Worm (Caenorhabditis elegans): Measurements from ENCODE around the gene F53G2.2.

F53G2.2 gene

DNA sequence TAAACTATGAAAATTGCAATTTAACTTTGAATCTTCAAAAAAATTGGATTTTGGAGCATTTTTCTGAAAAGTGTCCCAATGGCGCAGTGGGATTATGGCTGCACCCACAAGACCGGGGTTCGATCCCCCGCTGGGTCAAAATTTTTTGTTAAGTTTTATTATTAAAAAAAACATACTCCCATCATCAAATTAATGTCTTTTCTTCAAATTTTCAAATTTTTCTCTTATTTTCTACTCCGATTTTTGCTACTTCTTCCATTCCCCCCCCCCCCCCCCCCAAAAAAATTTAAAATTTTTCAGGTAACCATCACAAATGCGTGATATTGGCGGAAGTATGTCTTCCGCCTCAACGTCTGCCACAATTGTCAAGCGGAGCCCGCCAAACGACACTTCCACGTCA, 38.7 kb upstream of the F53G2.2 start, which contains the start of gene vab-19:
Gene vab-19, plus strand, starts transcription at position 301 of the 400 bp plus-strand sequence.
- TF ChIP-seq tbx-37 (GFP tag; conservative IDR thresholded peaks at IDR 0.05) (no peak), B0310.2 (tag; optimal IDR thresholded peaks at IDR 0.05) (no peak)

DNA sequence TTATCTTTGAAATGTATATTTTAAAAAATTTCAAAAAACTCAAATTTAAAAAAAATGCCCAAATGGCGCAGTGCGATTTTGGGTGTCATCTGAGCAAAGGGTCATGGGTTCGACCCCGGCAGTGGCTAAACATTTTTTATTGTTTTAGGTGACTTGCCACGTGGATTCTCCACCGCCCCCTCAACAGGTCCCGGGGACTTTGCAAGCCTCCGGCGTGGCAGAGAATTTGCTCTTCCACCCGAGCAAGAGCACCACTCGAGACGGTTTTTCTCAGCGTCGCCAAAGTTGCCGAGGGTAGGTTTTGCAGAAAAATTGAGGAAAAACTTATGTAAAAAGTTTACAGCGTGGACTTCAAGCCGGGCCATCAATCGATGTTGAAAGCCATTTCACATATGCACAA, 36.6 kb upstream of the F53G2.2 start:
- TF ChIP-seq ets-7 (tag; optimal IDR thresholded peaks at IDR 0.05) (no peak), flt-1 (GFP tag; IDR thresholded peaks at IDR 0.05) (no peak), tbx-11 (GFP tag; IDR thresholded peaks at IDR 0.05) (no peak), scrt-1 (GFP tag; IDR thresholded peaks at IDR 0.05) (no peak), ceh-13 (GFP tag; optimal IDR thresholded peaks at IDR 0.05) (no peak), tbx-37 (GFP tag; conservative IDR thresholded peaks at IDR 0.05) (no peak), B0310.2 (tag; optimal IDR thresholded peaks at IDR 0.05) (no peak), sea-1 (GFP tag; conservative IDR thresholded peaks at IDR 0.05) (no peak), tra-4 (tag; optimal IDR thresholded peaks at IDR 0.05) (no peak), aly-1 (tag; optimal IDR thresholded peaks at IDR 0.05) (no peak), pes-1 (GFP tag; IDR thresholded peaks at IDR 0.05) (no peak), ama-1 (optimal IDR thresholded peaks at IDR 0.05) (no peak), F13C5.2 (tag; optimal IDR thresholded peaks at IDR 0.05) (no peak), hnd-1 (tag; optimal IDR thresholded peaks at IDR 0.05) (no peak), ceh-36 (tag; optimal IDR thresholded peaks at IDR 0.05) (no peak), hmbx-1 (tag; optimal IDR thresholded peaks at IDR 0.05) (no peak), hmg-4 (GFP tag; optimal IDR thresholded peaks at IDR 0.05) (no peak)

DNA sequence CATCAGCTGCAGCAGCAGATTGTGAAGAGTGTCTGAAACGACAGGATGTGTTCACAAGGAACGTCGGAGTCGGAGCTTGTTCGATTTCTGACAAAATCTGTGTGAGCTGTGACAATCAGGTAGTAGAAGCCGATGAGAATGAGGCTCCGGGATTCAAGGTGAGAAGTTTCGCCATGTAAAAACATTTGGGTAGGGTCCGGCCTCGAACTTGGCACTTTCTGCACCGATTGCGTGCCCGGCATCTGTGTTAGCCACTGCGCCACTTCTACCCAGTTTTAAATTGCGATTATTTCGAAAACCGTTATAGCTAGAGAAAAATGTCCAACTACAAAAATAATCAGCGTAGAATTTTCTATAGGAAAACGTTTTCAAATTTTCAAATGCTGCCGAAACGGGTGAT, 35.0 kb upstream of the F53G2.2 start:
- TF ChIP-seq pes-1 (GFP tag; IDR thresholded peaks at IDR 0.05) (no peak), tbx-11 (GFP tag; IDR thresholded peaks at IDR 0.05) (no peak), scrt-1 (GFP tag; IDR thresholded peaks at IDR 0.05) (no peak), hmbx-1 (tag; optimal IDR thresholded peaks at IDR 0.05) (no peak), ama-1 (optimal IDR thresholded peaks at IDR 0.05) (no peak), ceh-36 (tag; optimal IDR thresholded peaks at IDR 0.05) (no peak), hnd-1 (tag; optimal IDR thresholded peaks at IDR 0.05) (no peak)

DNA sequence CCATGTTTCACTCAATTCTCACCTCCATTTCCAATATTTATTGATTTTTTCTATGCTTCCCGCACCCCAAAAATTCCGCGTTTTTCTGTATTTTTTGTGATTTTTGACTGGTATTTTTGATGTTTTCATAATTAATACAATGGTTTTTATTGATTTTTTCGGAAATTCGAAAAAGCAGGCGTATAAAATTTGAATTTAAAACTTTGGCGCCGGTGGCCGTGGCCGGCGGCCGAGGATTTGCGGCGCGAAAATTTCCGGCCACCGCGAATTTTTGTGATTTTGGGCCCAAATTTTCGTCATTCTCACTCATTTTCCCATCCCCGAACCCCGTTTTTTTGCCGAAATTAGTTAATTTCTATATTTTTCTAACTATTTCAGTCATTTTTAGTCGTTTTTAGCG, 30.7 kb upstream of the F53G2.2 start:
- peak; percentile 58; the same call in 1 of the 2 replicates for TF ChIP-seq pes-1 (GFP tag; IDR thresholded peaks at IDR 0.05)
- TF ChIP-seq ceh-13 (GFP tag; optimal IDR thresholded peaks at IDR 0.05): no peak
- TF ChIP-seq F13C5.2 (tag; optimal IDR thresholded peaks at IDR 0.05): no peak
- TF ChIP-seq scrt-1 (GFP tag; IDR thresholded peaks at IDR 0.05): no peak
- TF ChIP-seq tbx-37 (GFP tag; conservative IDR thresholded peaks at IDR 0.05): peak; percentile 31; the same call in 1 of the 2 replicates

DNA sequence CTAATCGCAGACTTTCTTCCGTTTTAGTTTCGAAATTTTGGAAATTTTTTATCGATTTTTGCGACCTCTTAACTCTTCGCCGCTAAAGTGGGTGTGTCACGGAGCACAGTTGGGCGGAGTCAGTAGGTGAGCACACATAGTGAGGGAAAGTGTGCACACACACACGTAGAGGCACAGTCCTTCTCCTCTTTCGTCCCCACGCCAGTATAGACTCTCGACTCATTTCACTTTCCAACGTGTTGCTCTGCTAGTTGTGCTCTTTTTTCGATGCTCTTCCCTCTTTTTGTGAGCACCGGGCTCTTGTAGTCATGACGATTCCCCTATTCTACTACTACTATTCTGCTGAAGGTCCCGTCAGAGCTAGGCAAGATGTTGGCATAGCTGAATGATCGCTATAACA, 29.2 kb upstream of the F53G2.2 start:
- TF ChIP-seq B0310.2 (tag; optimal IDR thresholded peaks at IDR 0.05) (no peak), sea-1 (GFP tag; conservative IDR thresholded peaks at IDR 0.05) (no peak), ets-7 (tag; optimal IDR thresholded peaks at IDR 0.05) (no peak), ama-1 (optimal IDR thresholded peaks at IDR 0.05) (peak; percentile 75)

DNA sequence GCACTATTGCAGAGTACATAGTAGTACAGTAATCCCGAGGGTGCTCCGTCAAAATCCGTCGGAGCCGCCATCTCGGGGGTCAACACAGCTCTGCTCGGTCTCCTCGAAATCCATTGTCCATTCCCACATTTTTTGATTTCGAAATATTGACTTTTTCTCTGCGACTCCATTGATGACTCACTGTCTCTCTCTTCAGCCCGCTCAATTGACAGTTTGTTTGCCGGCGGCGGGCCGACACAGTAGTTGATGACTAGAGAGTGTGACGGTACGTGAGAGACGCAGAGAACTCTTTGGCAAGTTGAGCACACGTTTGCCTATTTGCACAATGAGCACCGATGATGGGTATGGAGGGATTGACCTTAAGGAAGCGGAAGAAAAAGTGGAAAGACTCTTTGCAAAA, 26.9 kb upstream of the F53G2.2 start:
- TF ChIP-seq B0310.2 (tag; optimal IDR thresholded peaks at IDR 0.05) (no peak), ets-7 (tag; optimal IDR thresholded peaks at IDR 0.05) (no peak), pes-1 (GFP tag; IDR thresholded peaks at IDR 0.05) (no peak), hnd-1 (tag; optimal IDR thresholded peaks at IDR 0.05) (no peak), scrt-1 (GFP tag; IDR thresholded peaks at IDR 0.05) (no peak), flt-1 (GFP tag; IDR thresholded peaks at IDR 0.05) (no peak), sea-1 (GFP tag; conservative IDR thresholded peaks at IDR 0.05) (no peak), tra-4 (tag; optimal IDR thresholded peaks at IDR 0.05) (no peak), tbx-37 (GFP tag; conservative IDR thresholded peaks at IDR 0.05) (no peak)

DNA sequence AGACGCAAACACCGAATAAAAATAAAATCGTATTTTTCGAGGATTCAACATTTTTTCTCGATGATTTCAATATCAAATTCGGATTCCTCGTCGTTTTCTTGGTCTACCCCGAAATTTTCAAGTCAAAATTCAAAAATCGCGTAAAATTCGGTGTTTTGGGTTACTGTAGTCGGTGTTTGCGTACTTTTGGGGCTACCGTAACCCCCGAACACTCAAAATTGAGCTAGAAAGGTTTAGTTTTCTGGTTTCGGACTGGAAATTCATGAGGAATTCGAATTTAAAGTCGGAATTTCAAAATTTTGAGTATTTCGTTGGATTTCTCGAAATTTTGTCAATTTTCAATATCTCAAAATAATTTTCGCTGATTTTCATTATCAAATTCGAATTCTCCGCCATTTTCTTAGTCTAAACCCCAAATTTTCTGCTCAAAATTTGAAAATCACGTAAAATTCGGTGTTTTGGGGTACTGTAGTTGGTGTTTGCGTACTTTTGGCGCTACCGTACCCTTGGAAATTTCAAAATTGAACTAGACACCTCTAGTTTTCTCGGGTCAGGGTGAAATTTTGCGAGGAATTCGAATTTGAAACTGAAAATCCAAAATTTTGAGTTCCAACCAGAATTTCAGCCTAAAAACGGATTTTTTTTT, 25.7 kb upstream of the F53G2.2 start:
- no peak for TF ChIP-seq ceh-36 (tag; optimal IDR thresholded peaks at IDR 0.05)
- TF ChIP-seq ceh-13 (GFP tag; optimal IDR thresholded peaks at IDR 0.05): no peak
- TF ChIP-seq tbx-11 (GFP tag; IDR thresholded peaks at IDR 0.05): no peak
- no peak for TF ChIP-seq hmbx-1 (tag; optimal IDR thresholded peaks at IDR 0.05)

DNA sequence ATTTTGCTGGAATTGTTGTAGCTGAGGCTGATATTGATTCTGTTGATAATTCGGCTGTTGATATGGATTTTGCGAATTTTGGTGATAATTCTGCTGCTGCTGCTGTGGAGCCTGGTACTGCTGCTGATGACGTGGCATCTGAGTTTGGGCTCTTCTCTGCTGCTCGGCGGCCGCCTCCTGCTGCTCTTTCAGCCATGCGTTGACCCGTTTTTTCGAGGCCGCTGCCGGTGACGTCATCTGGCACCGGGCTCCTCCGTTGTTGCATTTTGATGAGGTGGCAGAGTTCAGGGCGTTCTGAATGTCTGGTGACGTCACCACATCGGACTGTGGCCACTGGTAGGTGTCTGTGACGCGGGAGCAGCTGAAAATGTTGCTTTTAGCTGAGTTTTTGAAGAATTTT, 24.7 kb upstream of the F53G2.2 start:
- TF ChIP-seq B0310.2 (tag; optimal IDR thresholded peaks at IDR 0.05) (no peak), flt-1 (GFP tag; IDR thresholded peaks at IDR 0.05) (no peak), ceh-36 (tag; optimal IDR thresholded peaks at IDR 0.05) (no peak), ceh-13 (GFP tag; optimal IDR thresholded peaks at IDR 0.05) (no peak), hmbx-1 (tag; optimal IDR thresholded peaks at IDR 0.05) (no peak), hmg-4 (GFP tag; optimal IDR thresholded peaks at IDR 0.05) (no peak), hnd-1 (tag; optimal IDR thresholded peaks at IDR 0.05) (no peak), sea-1 (GFP tag; conservative IDR thresholded peaks at IDR 0.05) (no peak), tra-4 (tag; optimal IDR thresholded peaks at IDR 0.05) (no peak)

DNA sequence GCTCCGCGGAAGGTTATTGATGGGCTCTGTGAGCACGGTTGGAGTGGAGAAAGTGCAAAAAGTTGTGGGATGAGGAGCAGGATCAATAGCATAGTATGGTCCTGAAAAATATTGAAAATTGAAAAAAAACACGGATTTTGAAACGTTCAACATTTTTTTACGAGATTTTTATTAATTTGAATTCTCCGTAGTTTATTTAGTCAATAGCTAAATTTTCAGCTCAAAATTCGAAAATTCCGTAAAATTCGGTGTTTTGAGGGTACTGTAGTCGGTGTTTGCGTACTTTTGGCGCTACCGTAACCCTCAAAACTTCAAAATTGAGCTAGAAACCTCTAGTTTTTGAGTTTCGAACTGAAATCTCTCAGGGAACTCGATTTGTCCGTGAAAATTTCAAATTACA, 22.8 kb upstream of the F53G2.2 start, which contains the start of gene pqn-42:
Gene pqn-42, minus strand, starts transcription at position 101 of the 400 bp plus-strand sequence.
- TF ChIP-seq tra-4 (tag; optimal IDR thresholded peaks at IDR 0.05): no peak
- TF ChIP-seq sea-1 (GFP tag; conservative IDR thresholded peaks at IDR 0.05): no peak
- no peak for TF ChIP-seq aly-1 (tag; optimal IDR thresholded peaks at IDR 0.05)
- no peak for TF ChIP-seq flt-1 (GFP tag; IDR thresholded peaks at IDR 0.05)
- TF ChIP-seq tbx-11 (GFP tag; IDR thresholded peaks at IDR 0.05): no peak
- no peak for TF ChIP-seq tbx-37 (GFP tag; conservative IDR thresholded peaks at IDR 0.05)
- no peak for TF ChIP-seq scrt-1 (GFP tag; IDR thresholded peaks at IDR 0.05)
- no peak for TF ChIP-seq hmg-4 (GFP tag; optimal IDR thresholded peaks at IDR 0.05)
- TF ChIP-seq F13C5.2 (tag; optimal IDR thresholded peaks at IDR 0.05): no peak
- TF ChIP-seq B0310.2 (tag; optimal IDR thresholded peaks at IDR 0.05): no peak
- TF ChIP-seq ceh-13 (GFP tag; optimal IDR thresholded peaks at IDR 0.05): no peak
- TF ChIP-seq hmbx-1 (tag; optimal IDR thresholded peaks at IDR 0.05): no peak
- no peak for TF ChIP-seq ets-7 (tag; optimal IDR thresholded peaks at IDR 0.05)
- no peak for TF ChIP-seq ceh-36 (tag; optimal IDR thresholded peaks at IDR 0.05)
- TF ChIP-seq ama-1 (optimal IDR thresholded peaks at IDR 0.05): no peak
